Fruit fly (Drosophila melanogaster) whole organism, embryonic: ENCODE measurements around the gene IKKbeta.

ENCODE experiments used
- CG1529 ChIP-seq: fragments of 200-800 bp; sonication (Bioruptor generic); optimal IDR thresholded peaks from 3 replicates; lab custom pipeline; 2018; ENCODE audit warnings: missing biosample characterization, missing genetic modification characterization
- CG16815 ChIP-seq: fragments of 200-800 bp; sonication (Bioruptor generic); optimal IDR thresholded peaks from 3 replicates; lab custom pipeline; 2017; ENCODE audit warnings: missing biosample characterization, mild to moderate bottlenecking, missing genetic modification characterization
- CG17361 ChIP-seq: fragments of 200-800 bp; sonication (Bioruptor generic); IDR thresholded peaks from 3 replicates; pipeline ENCODE4 v1.3.6; 2022; ENCODE audit warnings: missing biosample characterization, missing genetic modification characterization
- CG2199 ChIP-seq: fragments of 200-800 bp; sonication (Bioruptor generic); IDR thresholded peaks from 3 replicates; pipeline ENCODE4 v1.3.6; 2022; ENCODE audit warnings: missing biosample characterization, missing genetic modification characterization
- CG31365 ChIP-seq: fragments of 200-800 bp; sonication (Bioruptor generic); optimal IDR thresholded peaks from 2 replicates; lab custom pipeline; 2018; ENCODE audit warnings: missing biosample characterization, mild to moderate bottlenecking, missing genetic modification characterization
- CG32532 ChIP-seq: fragments of 200-800 bp; sonication (Bioruptor generic); IDR thresholded peaks from 2 replicates; pipeline ENCODE4 v1.3.6; 2022; ENCODE audit warnings: missing biosample characterization, missing genetic modification characterization
- CG34224 ChIP-seq: fragments of 200-800 bp; sonication (Bioruptor generic); IDR thresholded peaks from 3 replicates; pipeline ENCODE4 v1.3.6; 2022; ENCODE audit warnings: missing biosample characterization, missing genetic modification characterization; ENCODE audit not compliant: partially characterized antibody
- CG3847 ChIP-seq: fragments of 200-800 bp; sonication (Bioruptor generic); IDR thresholded peaks from 2 replicates; pipeline ENCODE4 v1.3.6; 2022; ENCODE audit warnings: missing biosample characterization, missing genetic modification characterization
- CG4424 ChIP-seq: fragments of 200-800 bp; sonication (Bioruptor generic); optimal IDR thresholded peaks from 3 replicates; lab custom pipeline; 2016; ENCODE audit warnings: missing biosample characterization, missing genetic modification characterization
- CG7745 ChIP-seq: fragments of 200-800 bp; sonication (Bioruptor generic); optimal IDR thresholded peaks from 2 replicates; lab custom pipeline; 2018; ENCODE audit warnings: missing biosample characterization, mild to moderate bottlenecking, missing genetic modification characterization, moderate library complexity
- CG7839 ChIP-seq: fragments of 200-800 bp; sonication (Bioruptor generic); optimal IDR thresholded peaks from 3 replicates; lab custom pipeline; 2018; ENCODE audit warnings: missing biosample characterization, mild to moderate bottlenecking, missing genetic modification characterization, moderate library complexity
- CG7987 ChIP-seq: fragments of 200-800 bp; sonication (Bioruptor generic); optimal IDR thresholded peaks from 2 replicates; lab custom pipeline; 2018; ENCODE audit warnings: missing biosample characterization, mild to moderate bottlenecking, missing genetic modification characterization, moderate library complexity
- CrebB ChIP-seq: fragments of 200-800 bp; sonication (Bioruptor generic); optimal IDR thresholded peaks from 3 replicates; lab custom pipeline; 2018; ENCODE audit warnings: missing biosample characterization, mild to moderate bottlenecking, missing genetic modification characterization
- D19A ChIP-seq: fragments of 200-800 bp; optimal IDR thresholded peaks from 3 replicates; lab custom pipeline; 2019; ENCODE audit warnings: missing biosample characterization, mild to moderate bottlenecking, missing genetic modification characterization, moderate library complexity
- Dfd ChIP-seq, 2 experiments: fragments of >200 bp; optimal IDR thresholded peaks; 2 replicates each; lab custom pipeline; 2017; ENCODE audit warnings: missing biosample characterization in 2 of 2, missing genetic modification characterization in 2 of 2
- Dll ChIP-seq: fragments of 200-800 bp; sonication (Bioruptor generic); IDR thresholded peaks from 4 replicates; pipeline ENCODE4 v1.3.6; 2022; ENCODE audit warnings: missing biosample characterization, missing genetic modification characterization; ENCODE audit not compliant: partially characterized antibody
- Eip74EF ChIP-seq, 2 experiments: fragments of 200-800 bp in 1 of 2; fragments of >200 bp in 1 of 2; sonication (Bioruptor generic) in 1 of 2; optimal IDR thresholded peaks; 2 replicates each; lab custom pipeline; 2017 to 2019; ENCODE audit warnings: missing biosample characterization in 2 of 2, missing genetic modification characterization in 2 of 2, mild to moderate bottlenecking in 1 of 2, moderate library complexity in 1 of 2
- Kr ChIP-seq: fragments of 200-800 bp; sonication (Bioruptor generic); optimal IDR thresholded peaks from 2 replicates; lab custom pipeline; 2017; ENCODE audit warnings: missing biosample characterization, mild to moderate bottlenecking, missing genetic modification characterization
- Neu2 ChIP-seq: fragments of 200-800 bp; sonication (Bioruptor generic); optimal IDR thresholded peaks from 3 replicates; lab custom pipeline; 2016; ENCODE audit warnings: missing biosample characterization, missing genetic modification characterization, borderline replicate concordance
- NfI ChIP-seq: fragments of 200-800 bp; sonication (Bioruptor generic); optimal IDR thresholded peaks from 3 replicates; lab custom pipeline; 2018; ENCODE audit warnings: missing biosample characterization, mild to moderate bottlenecking, missing genetic modification characterization, moderate library complexity
- Oaz ChIP-seq: fragments of 200-800 bp; sonication (Bioruptor generic); IDR thresholded peaks from 2 replicates; pipeline ENCODE4 v1.3.6; 2022; ENCODE audit warnings: missing biosample characterization, missing genetic modification characterization
- Sin3A ChIP-seq: fragments of >200 bp; optimal IDR thresholded peaks from 2 replicates; lab custom pipeline; 2018
- Vsx1 ChIP-seq: fragments of 200-800 bp; sonication (Bioruptor generic); optimal IDR thresholded peaks from 2 replicates; lab custom pipeline; 2017; ENCODE audit warnings: missing biosample characterization, mild to moderate bottlenecking, missing genetic modification characterization, missing genetic modification reagents
- cad ChIP-seq: fragments of >200 bp; optimal IDR thresholded peaks from 2 replicates; lab custom pipeline; 2017; ENCODE audit warnings: missing biosample characterization, missing genetic modification characterization
- dan ChIP-seq: fragments of 200-800 bp; sonication (Bioruptor generic); IDR thresholded peaks from 2 replicates; pipeline ENCODE4 v1.3.6; 2022; ENCODE audit warnings: missing biosample characterization, missing genetic modification characterization
- fu2 ChIP-seq: fragments of 200-800 bp; sonication (Bioruptor generic); optimal IDR thresholded peaks from 2 replicates; lab custom pipeline; 2016; ENCODE audit warnings: missing biosample characterization, missing genetic modification characterization
- gcm ChIP-seq: fragments of 200-800 bp; sonication (Bioruptor generic); optimal IDR thresholded peaks from 2 replicates; lab custom pipeline; 2019; ENCODE audit warnings: missing biosample characterization, mild to moderate bottlenecking, missing genetic modification characterization, moderate library complexity
- gcm2 ChIP-seq: fragments of 200-800 bp; sonication (Bioruptor generic); optimal IDR thresholded peaks from 2 replicates; lab custom pipeline; 2016; ENCODE audit warnings: missing biosample characterization, missing genetic modification characterization
- grn ChIP-seq: fragments of 200-800 bp; sonication (Bioruptor generic); optimal IDR thresholded peaks from 3 replicates; lab custom pipeline; 2017; ENCODE audit warnings: missing biosample characterization, missing genetic modification characterization
- gro ChIP-seq: fragments of 200-800 bp; sonication (Bioruptor generic); optimal IDR thresholded peaks from 2 replicates; lab custom pipeline; 2016; ENCODE audit warnings: missing biosample characterization, missing genetic modification characterization
- jumu ChIP-seq: fragments of 200-800 bp; sonication (Bioruptor generic); optimal IDR thresholded peaks from 3 replicates; lab custom pipeline; 2016; ENCODE audit warnings: missing biosample characterization, missing genetic modification characterization
- kni ChIP-seq: fragments of 200-800 bp; sonication (Bioruptor generic); optimal IDR thresholded peaks from 3 replicates; lab custom pipeline; 2017; ENCODE audit warnings: mild to moderate bottlenecking, missing biosample characterization, missing genetic modification reagents, missing genetic modification characterization
- nerfin-1 ChIP-seq: fragments of 200-800 bp; sonication (Bioruptor generic); optimal IDR thresholded peaks from 3 replicates; lab custom pipeline; 2019; ENCODE audit warnings: missing biosample characterization, mild to moderate bottlenecking, missing genetic modification characterization, moderate library complexity
- nmo ChIP-seq: fragments of 200-800 bp; sonication (Bioruptor generic); optimal IDR thresholded peaks from 2 replicates; lab custom pipeline; 2018; ENCODE audit warnings: missing biosample characterization, mild to moderate bottlenecking, missing genetic modification characterization, moderate library complexity
- oc ChIP-seq: fragments of 200-800 bp; sonication (Bioruptor generic); optimal IDR thresholded peaks from 2 replicates; lab custom pipeline; 2018; ENCODE audit warnings: missing biosample characterization, mild to moderate bottlenecking, missing genetic modification characterization, moderate library complexity
- org-1 ChIP-seq: fragments of 200-800 bp; sonication (Bioruptor generic); optimal IDR thresholded peaks from 2 replicates; lab custom pipeline; 2017; ENCODE audit warnings: missing biosample characterization, missing genetic modification characterization
- pfk ChIP-seq: fragments of 200-800 bp; sonication (Bioruptor generic); optimal IDR thresholded peaks from 2 replicates; lab custom pipeline; 2018; ENCODE audit warnings: missing biosample characterization, mild to moderate bottlenecking, missing genetic modification characterization, moderate library complexity
- pho ChIP-seq: fragments of 200-800 bp; sonication (Bioruptor generic); optimal IDR thresholded peaks from 2 replicates; lab custom pipeline; 2016; ENCODE audit warnings: missing biosample characterization, missing genetic modification characterization
- phol ChIP-seq: fragments of 200-800 bp; sonication (Bioruptor generic); optimal IDR thresholded peaks from 3 replicates; lab custom pipeline; 2018; ENCODE audit warnings: missing biosample characterization, mild to moderate bottlenecking, missing genetic modification characterization, moderate library complexity
- slbo ChIP-seq: fragments of 200-800 bp; sonication (Bioruptor generic); IDR thresholded peaks from 2 replicates; pipeline ENCODE4 v1.3.6; 2022; ENCODE audit warnings: missing biosample characterization, missing genetic modification characterization
- ssp ChIP-seq: fragments of 200-800 bp; sonication (Bioruptor generic); IDR thresholded peaks from 2 replicates; pipeline ENCODE4 v1.3.6; 2022; ENCODE audit warnings: missing biosample characterization, missing genetic modification characterization
- tin ChIP-seq: fragments of 200-800 bp; sonication (Bioruptor generic); optimal IDR thresholded peaks from 3 replicates; lab custom pipeline; 2016; ENCODE audit warnings: missing biosample characterization, missing genetic modification characterization
- twi ChIP-seq: fragments of 200-800 bp; optimal IDR thresholded peaks from 2 replicates; lab custom pipeline; 2019; ENCODE audit warnings: missing biosample characterization, mild to moderate bottlenecking, missing genetic modification characterization, moderate library complexity
- unc-4 ChIP-seq: fragments of 200-800 bp; sonication (Bioruptor generic); IDR thresholded peaks from 2 replicates; pipeline ENCODE4 v1.3.6; 2022; ENCODE audit warnings: missing biosample characterization, missing genetic modification characterization; ENCODE audit not compliant: partially characterized antibody
- wek ChIP-seq: fragments of 200-800 bp; sonication (Bioruptor generic); optimal IDR thresholded peaks from 3 replicates; lab custom pipeline; 2018; ENCODE audit warnings: missing biosample characterization, mild to moderate bottlenecking, missing genetic modification characterization, moderate library complexity

IKKbeta gene

dm6 chr3R:16091910-16092627 lies 42.8 kb upstream of the IKKbeta start (continued):
- no peak for TF ChIP-seq pho (GFP tag; lab: Kevin White, UChicago)
- TF ChIP-seq Oaz (GFP tag; lab: Robert Waterston, UW), result no peak
- TF ChIP-seq ssp (GFP tag; lab: Robert Waterston, UW), result no peak
- TF ChIP-seq CG7839, result no peak
- TF ChIP-seq gro (GFP tag; lab: Kevin White, UChicago), result no peak
- no peak for TF ChIP-seq wek (GFP tag; lab: Kevin White, UChicago)
- TF ChIP-seq CG31365 (tag; lab: Kevin White, UChicago), result no peak
- no peak for TF ChIP-seq gcm
- peak; percentile 9 for TF ChIP-seq CG1529
- no peak for TF ChIP-seq CG17361 (GFP tag; lab: Robert Waterston, UW)
- no peak for TF ChIP-seq cad (GFP tag; lab: Kevin White, UChicago)
- no peak for TF ChIP-seq CG16815
- TF ChIP-seq tin (GFP tag; lab: Kevin White, UChicago), result no peak
- TF ChIP-seq slbo, result no peak
- no peak for TF ChIP-seq pfk (GFP tag; lab: Kevin White, UChicago)
- TF ChIP-seq phol (tag; lab: Kevin White, UChicago), result no peak
- no peak for TF ChIP-seq Dfd (GFP tag; optimal IDR thresholded peaks at IDR 0.05; lab: Kevin White, UChicago)
- TF ChIP-seq CG4424 (GFP tag; lab: Kevin White, UChicago), result no peak
- TF ChIP-seq org-1 (GFP tag; lab: Kevin White, UChicago), result no peak
- no peak for TF ChIP-seq nmo (GFP tag; lab: Kevin White, UChicago)
- no peak for TF ChIP-seq D19A (tag; lab: Kevin White, UChicago)
- no peak for TF ChIP-seq CrebB
- TF ChIP-seq oc, result peak; percentile 37
- TF ChIP-seq Dll (GFP tag; lab: Robert Waterston, UW), result no peak
- no peak for TF ChIP-seq CG2199 (GFP tag; lab: Robert Waterston, UW)
- TF ChIP-seq Eip74EF (GFP tag; optimal IDR thresholded peaks at IDR 0.05; lab: Kevin White, UChicago), result peak in 1 of 2 experiments; percentile 72
- peak; percentile 90 for TF ChIP-seq kni (GFP tag; lab: Kevin White, UChicago)
- no peak for TF ChIP-seq unc-4 (GFP tag; lab: Robert Waterston, UW)
- TF ChIP-seq CG7745 (tag; lab: Kevin White, UChicago), result no peak
- TF ChIP-seq CG34224 (GFP tag; lab: Robert Waterston, UW), result no peak
- TF ChIP-seq Sin3A (lab: Kevin White, UChicago), result no peak

- TF ChIP-seq CG7987 (GFP tag; lab: Kevin White, UChicago), result no peak
- TF ChIP-seq Vsx1 (GFP tag; lab: Kevin White, UChicago), result no peak
- no peak for TF ChIP-seq grn (GFP tag; lab: Kevin White, UChicago)
- TF ChIP-seq Neu2 (GFP tag; lab: Kevin White, UChicago), result no peak
- no peak for TF ChIP-seq dan (GFP tag; lab: Robert Waterston, UW)
- TF ChIP-seq NfI (GFP tag; lab: Kevin White, UChicago), result no peak
- no peak for TF ChIP-seq CG32532 (GFP tag; lab: Robert Waterston, UW)
- TF ChIP-seq D19A (tag; lab: Kevin White, UChicago), result no peak
- no peak for TF ChIP-seq nerfin-1 (tag; lab: Kevin White, UChicago)
- no peak for TF ChIP-seq Kr (GFP tag; lab: Kevin White, UChicago)
- no peak for TF ChIP-seq CG7745 (tag; lab: Kevin White, UChicago)
- no peak for TF ChIP-seq jumu
- TF ChIP-seq CG3847, result no peak
- no peak for TF ChIP-seq twi (tag; lab: Kevin White, UChicago)
- TF ChIP-seq gcm2 (GFP tag; lab: Kevin White, UChicago), result no peak
- TF ChIP-seq fu2 (GFP tag; lab: Kevin White, UChicago), result no peak
These were observed 34.4 kb upstream of the IKKbeta start, which contains the start of gene sxe2 for dm6 chr3R:16083578-16083977. TSS of gene sxe2 (plus strand) at chr3R:16083878.
